Worm (Caenorhabditis elegans): ENCODE measurements around the gene osm-5.

The osm-5 gene

DNA sequence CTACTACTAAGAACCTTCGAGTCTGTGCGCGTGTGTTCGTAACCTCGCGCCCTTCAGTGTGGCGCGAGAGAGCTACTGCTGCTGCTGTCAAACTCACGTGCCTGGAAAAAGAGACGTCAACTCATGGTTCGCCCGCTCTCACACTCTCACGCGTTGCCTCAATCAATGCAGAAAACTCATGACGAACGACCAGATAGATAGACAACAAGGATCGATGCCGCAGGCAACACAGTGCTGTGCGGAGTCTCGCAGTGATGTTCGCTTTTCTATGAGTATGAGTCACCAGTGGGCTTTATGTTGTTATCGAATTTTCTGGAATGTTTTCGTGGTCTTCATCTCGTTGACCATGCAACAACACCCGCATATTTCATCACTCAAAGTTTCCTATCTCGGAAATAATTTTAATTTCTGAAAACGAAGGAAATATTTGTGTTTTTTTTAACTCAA lies 12.5 kb upstream of the osm-5 start (continued):
- no peak for TF ChIP-seq ZK546.5 (tag; optimal IDR thresholded peaks at IDR 0.05)
- peak; percentile 60 for TF ChIP-seq mxl-3 (GFP tag; optimal IDR thresholded peaks at IDR 0.05)
- no peak for TF ChIP-seq nhr-111 (GFP tag; optimal IDR thresholded peaks at IDR 0.05)
- peak; percentile 78; the same call in 1 of the 2 replicates for TF ChIP-seq pha-4 (GFP tag; IDR thresholded peaks at IDR 0.05)
- TF ChIP-seq pha-4 (tag; optimal IDR thresholded peaks at IDR 0.05), result no peak
- 0 out of 2 replicates have a peak, but pooled peaks have one; percentile 63 for TF ChIP-seq nhr-42 (GFP tag; IDR thresholded peaks at IDR 0.05)
- peak; percentile 43 for TF ChIP-seq nhr-77 (tag; optimal IDR thresholded peaks at IDR 0.05)
- TF ChIP-seq nhr-11 (tag; optimal IDR thresholded peaks at IDR 0.05), result peak; percentile 91
- TF ChIP-seq daf-16 (GFP tag; optimal IDR thresholded peaks at IDR 0.05), result peak; percentile 88 to 98
- TF ChIP-seq daf-16 (tag; optimal IDR thresholded peaks at IDR 0.05), result peak; percentile 95
- TF ChIP-seq gei-8 (GFP tag; optimal IDR thresholded peaks at IDR 0.05), result peak; percentile 52
- peak; percentile 73 for TF ChIP-seq ceh-28 (tag; optimal IDR thresholded peaks at IDR 0.05)
- TF ChIP-seq mdt-29 (GFP tag; IDR thresholded peaks at IDR 0.05), result peak; percentile 99
- TF ChIP-seq tag-97 (GFP tag; IDR thresholded peaks at IDR 0.05), result no peak
- TF ChIP-seq nhr-25 (tag; optimal IDR thresholded peaks at IDR 0.05; ENCODE audit: borderline replicate concordance, insufficient read depth), result no peak
- TF ChIP-seq nhr-28 (tag; optimal IDR thresholded peaks at IDR 0.05), result peak; percentile 85
- peak; percentile 62 for TF ChIP-seq lin-13 (GFP tag; optimal IDR thresholded peaks at IDR 0.05)
- peak; percentile 70 for TF ChIP-seq T26A8.4 (GFP tag; IDR thresholded peaks at IDR 0.05)
- TF ChIP-seq aly-2 (tag; optimal IDR thresholded peaks at IDR 0.05), result no peak
- TF ChIP-seq ctbp-1 (GFP tag; IDR thresholded peaks at IDR 0.05), result peak; percentile 91
- peak; percentile 76 for TF ChIP-seq hmg-1.1 (GFP tag; IDR thresholded peaks at IDR 0.05)
- TF ChIP-seq zfp-2 (tag; optimal IDR thresholded peaks at IDR 0.05), result no peak
- peak; percentile 63 for TF ChIP-seq T20F7.1 (GFP tag; optimal IDR thresholded peaks at IDR 0.05)

DNA sequence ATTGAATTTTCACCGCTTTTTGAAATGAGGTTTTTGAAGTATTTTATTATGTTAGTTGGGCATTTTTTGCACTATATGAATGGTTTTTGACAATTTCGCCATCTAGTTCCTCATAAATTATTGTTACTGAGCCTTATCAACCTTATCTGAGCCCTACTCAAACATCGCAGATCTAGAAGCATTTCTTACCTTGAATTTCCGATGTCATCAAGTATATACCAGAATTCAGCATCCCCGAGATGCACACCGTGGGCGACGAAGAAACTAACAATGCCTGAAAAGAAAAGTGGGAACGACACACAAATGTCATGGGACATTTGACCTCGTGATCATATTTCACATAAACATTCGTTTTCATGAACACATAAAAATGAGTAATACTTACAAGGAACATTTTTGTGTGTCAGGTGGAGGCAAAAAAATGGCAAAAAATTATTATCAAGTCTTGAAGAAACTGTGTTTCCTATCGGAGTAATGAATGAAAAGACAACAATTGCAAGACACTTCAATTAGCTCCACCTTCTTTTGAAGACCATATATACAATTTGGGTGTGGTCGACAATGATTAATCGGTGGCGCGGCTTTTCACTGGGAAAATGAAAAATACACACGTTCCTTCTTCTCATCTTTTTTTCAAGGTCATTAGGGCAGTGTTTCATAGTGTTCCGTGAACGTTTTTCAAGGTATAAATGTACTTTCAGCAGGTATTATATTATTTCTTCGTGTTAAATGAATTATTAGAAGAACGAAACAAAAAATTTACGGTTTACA lies 11.6 kb upstream of the osm-5 start:
- TF ChIP-seq zip-11 (GFP tag; IDR thresholded peaks at IDR 0.05) (no peak), mdl-1 (tag; optimal IDR thresholded peaks at IDR 0.05) (peak in 1 of 2 experiments; percentile 2), lin-1 (GFP tag; IDR thresholded peaks at IDR 0.05) (no peak), zfp-2 (tag; optimal IDR thresholded peaks at IDR 0.05) (no peak), lsy-2 (tag; optimal IDR thresholded peaks at IDR 0.05) (peak in 1 of 2 experiments; percentile 39), nhr-77 (tag; optimal IDR thresholded peaks at IDR 0.05) (peak; percentile 65), zag-1 (tag; optimal IDR thresholded peaks at IDR 0.05) (no peak), hlh-11 (tag; optimal IDR thresholded peaks at IDR 0.05) (peak; percentile 73), nhr-11 (tag; optimal IDR thresholded peaks at IDR 0.05) (no peak), mep-1 (tag; optimal IDR thresholded peaks at IDR 0.05) (peak; percentile 51), nhr-111 (GFP tag; optimal IDR thresholded peaks at IDR 0.05) (no peak), skn-1 (tag; optimal IDR thresholded peaks at IDR 0.05) (no peak), nhr-42 (GFP tag; IDR thresholded peaks at IDR 0.05) (no peak), hif-1 (tag; optimal IDR thresholded peaks at IDR 0.05) (peak in 1 of 2 experiments; percentile 23), ceh-20 (GFP tag; IDR thresholded peaks at IDR 0.05) (peak; percentile 30; the same call in 1 of the 2 replicates), daf-16 (GFP tag; optimal IDR thresholded peaks at IDR 0.05) (no peak), daf-16 (tag; optimal IDR thresholded peaks at IDR 0.05) (peak; percentile 70), dmd-6 (GFP tag; IDR thresholded peaks at IDR 0.05) (peak; percentile 57), hmg-1.1 (GFP tag; IDR thresholded peaks at IDR 0.05) (peak; percentile 36; the same call in 1 of the 2 replicates), php-3 (GFP tag; IDR thresholded peaks at IDR 0.05) (peak; percentile 84), hlh-30 (tag; optimal IDR thresholded peaks at IDR 0.05; ENCODE audit: insufficient read depth) (peak; percentile 96), tra-1 (GFP tag; IDR thresholded peaks at IDR 0.05) (peak; percentile 26; the same call in 1 of the 2 replicates), nhr-28 (tag; optimal IDR thresholded peaks at IDR 0.05) (peak; percentile 51), pha-4 (GFP tag; IDR thresholded peaks at IDR 0.05) (no peak), pha-4 (tag; optimal IDR thresholded peaks at IDR 0.05) (peak; percentile 4), dve-1 (tag; optimal IDR thresholded peaks at IDR 0.05; ENCODE audit: insufficient read depth) (peak; percentile 55), nhr-48 (tag; optimal IDR thresholded peaks at IDR 0.05) (no peak), madf-9 (GFP tag; conservative IDR thresholded peaks at IDR 0.05) (0 out of 2 replicates have a peak, but pooled peaks have one; percentile 2)
